Fruit fly (Drosophila melanogaster) whole organism, pupa: ENCODE measurements around the gene Dic61B.
A peak's percentile ranks its signal among the peaks of the same experiment; 100 is the strongest.

Experiments used
- Ets98B ChIP-seq: fragments of 200-800 bp; sonication (Bioruptor generic); IDR thresholded peaks from 2 replicates; pipeline ENCODE4 v1.3.6; 2022; ENCODE audit warnings: missing biosample characterization, missing genetic modification characterization
- Pif1B ChIP-seq: fragments of 200-800 bp; sonication (Bioruptor generic); optimal IDR thresholded peaks from 3 replicates; lab custom pipeline; 2016; ENCODE audit warnings: missing biosample characterization, missing genetic modification characterization

DNA sequence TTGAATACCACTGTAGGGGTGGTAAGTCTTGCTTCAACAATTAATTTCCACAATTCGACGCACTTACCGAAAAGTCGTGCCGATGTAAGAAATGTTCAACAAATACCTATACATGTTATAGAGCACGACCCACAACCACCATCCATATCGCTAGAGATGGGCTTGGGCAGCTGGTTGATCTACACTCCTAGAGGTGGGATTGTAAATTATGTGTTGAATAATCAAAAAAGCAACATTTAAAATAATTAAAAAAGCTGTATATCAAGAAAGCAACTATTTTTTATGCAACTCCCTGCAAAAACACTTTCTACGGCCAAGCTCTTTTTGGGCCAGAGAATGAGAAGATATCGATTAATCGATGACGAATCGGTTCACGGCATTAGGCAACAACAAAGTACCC, 31.9 kb upstream of the Dic61B start, which contains the start of the genes CG34140, Mkp and Mtch:
- TF ChIP-seq Pif1B: no peak
- TF ChIP-seq Ets98B (GFP tag; lab: Robert Waterston, UW): peak; percentile 72
